Comparison of ENCODE assay signal across 2 fruit fly cellular contexts in genomic region chr3R:22668622-22669021, dm6.
TF ChIP-seq lines count a peak whose summit lies in the region.

No protein-coding gene starts in this region.

TF ChIP-seq in whole organism, embryonic, 481 proteins besides CTCF, POLR2A, EP300 and RAD21 (continued from another document and continues in another):
- TF ChIP-seq wor (GFP tag; IDR thresholded peaks at IDR 0.05; lab: Robert Waterston, UW), result 0 out of 2 replicates have a peak, but pooled peaks have one; percentile 34
- no peak for TF ChIP-seq lov (optimal IDR thresholded peaks at IDR 0.05; lab: Kevin White, UChicago)
- no peak for TF ChIP-seq lov (GFP tag; IDR thresholded peaks at IDR 0.05; lab: Robert Waterston, UW)
- TF ChIP-seq pita (GFP tag; optimal IDR thresholded peaks at IDR 0.05; lab: Kevin White, UChicago), result no peak
- TF ChIP-seq grau (tag; optimal IDR thresholded peaks at IDR 0.05; lab: Kevin White, UChicago), result peak; percentile 32
- no peak; the same call in 1 of the 2 replicates for TF ChIP-seq CG14441 (GFP tag; IDR thresholded peaks at IDR 0.05; lab: Robert Waterston, UW)
- TF ChIP-seq Chrac-16 (GFP tag; optimal IDR thresholded peaks at IDR 0.05; lab: Kevin White, UChicago), result peak; percentile 26
- TF ChIP-seq CG13296 (GFP tag; optimal IDR thresholded peaks at IDR 0.05; lab: Kevin White, UChicago), result no peak
- peak; percentile 38; the same call in 1 of the 3 replicates for TF ChIP-seq CG11695 (GFP tag; IDR thresholded peaks at IDR 0.05; lab: Robert Waterston, UW)
- no peak for TF ChIP-seq pros (GFP tag; optimal IDR thresholded peaks at IDR 0.05; lab: Kevin White, UChicago)
- TF ChIP-seq otp (GFP tag; IDR thresholded peaks at IDR 0.05; lab: Robert Waterston, UW), result 0 out of 3 replicates have a peak, but pooled peaks have one; percentile 22
- TF ChIP-seq wdn (GFP tag; IDR thresholded peaks at IDR 0.05; lab: Robert Waterston, UW), result no peak
- no peak for TF ChIP-seq CG1233 (GFP tag; optimal IDR thresholded peaks at IDR 0.05; lab: Kevin White, UChicago)
- TF ChIP-seq lilli (GFP tag; optimal IDR thresholded peaks at IDR 0.05; lab: Kevin White, UChicago), result peak; percentile 19
- TF ChIP-seq B-H2 (GFP tag; optimal IDR thresholded peaks at IDR 0.05; lab: Kevin White, UChicago), result no peak
- no peak for TF ChIP-seq CG33557 (GFP tag; optimal IDR thresholded peaks at IDR 0.05; lab: Kevin White, UChicago)
- TF ChIP-seq Rfx (GFP tag; IDR thresholded peaks at IDR 0.05; lab: Robert Waterston, UW), result 0 out of 2 replicates have a peak, but pooled peaks have one; percentile 8
- TF ChIP-seq abd-A (tag; optimal IDR thresholded peaks at IDR 0.05; lab: Kevin White, UChicago), result no peak
- peak; percentile 59 for TF ChIP-seq Atf6 (GFP tag; IDR thresholded peaks at IDR 0.05; lab: Robert Waterston, UW)
- TF ChIP-seq Ptx1 (GFP tag; IDR thresholded peaks at IDR 0.05; lab: Robert Waterston, UW), result 0 out of 2 replicates have a peak, but pooled peaks have one; percentile 31
- TF ChIP-seq sens (GFP tag; lab: Kevin White, UChicago), result peak; percentile 47
- no peak for TF ChIP-seq CG17912 (GFP tag; optimal IDR thresholded peaks at IDR 0.05; lab: Kevin White, UChicago)
- no peak; the same call in 1 of the 2 replicates for TF ChIP-seq Oaz (GFP tag; IDR thresholded peaks at IDR 0.05; lab: Robert Waterston, UW)
- no peak for TF ChIP-seq trem (tag; optimal IDR thresholded peaks at IDR 0.05; lab: Kevin White, UChicago)
- no peak for TF ChIP-seq Trl (optimal IDR thresholded peaks at IDR 0.05; lab: Kevin White, UChicago)
- peak; percentile 9 for TF ChIP-seq Trl (GFP tag; optimal IDR thresholded peaks at IDR 0.05; lab: Kevin White, UChicago)
- TF ChIP-seq chn (GFP tag; optimal IDR thresholded peaks at IDR 0.05; lab: Kevin White, UChicago), result no peak
- no peak for TF ChIP-seq CkIIα-i1 (GFP tag; IDR thresholded peaks at IDR 0.05; lab: Robert Waterston, UW)
- TF ChIP-seq CG4854 (GFP tag; optimal IDR thresholded peaks at IDR 0.05; lab: Kevin White, UChicago), result no peak
- TF ChIP-seq her (GFP tag; optimal IDR thresholded peaks at IDR 0.05; lab: Kevin White, UChicago), result no peak
- no peak for TF ChIP-seq CG1832 (GFP tag; optimal IDR thresholded peaks at IDR 0.05; lab: Kevin White, UChicago)
- TF ChIP-seq ci (GFP tag; IDR thresholded peaks at IDR 0.05; lab: Robert Waterston, UW), result peak; percentile 77
- TF ChIP-seq CG11456 (GFP tag; IDR thresholded peaks at IDR 0.05; lab: Robert Waterston, UW), result no peak
- TF ChIP-seq sob (GFP tag; IDR thresholded peaks at IDR 0.05; lab: Robert Waterston, UW), result 0 out of 2 replicates have a peak, but pooled peaks have one; percentile 12
- no peak for TF ChIP-seq CG12299 (tag; optimal IDR thresholded peaks at IDR 0.05; lab: Kevin White, UChicago)
- TF ChIP-seq CG17328 (GFP tag; IDR thresholded peaks at IDR 0.05; lab: Robert Waterston, UW), result peak; percentile 58
- TF ChIP-seq Six4 (GFP tag; optimal IDR thresholded peaks at IDR 0.05; lab: Kevin White, UChicago), result no peak
- TF ChIP-seq NC2α (GFP tag; optimal IDR thresholded peaks at IDR 0.05; lab: Kevin White, UChicago), result no peak
- TF ChIP-seq CG17361 (GFP tag; IDR thresholded peaks at IDR 0.05; lab: Robert Waterston, UW), result 0 out of 3 replicates have a peak, but pooled peaks have one; percentile 22
- peak; percentile 4 for TF ChIP-seq CG13123 (GFP tag; optimal IDR thresholded peaks at IDR 0.05; lab: Kevin White, UChicago)
- peak; percentile 34; the same call in 1 of the 2 replicates for TF ChIP-seq CG3847 (GFP tag; IDR thresholded peaks at IDR 0.05; lab: Robert Waterston, UW)
- TF ChIP-seq NfI (GFP tag; optimal IDR thresholded peaks at IDR 0.05; lab: Kevin White, UChicago), result peak; percentile 7
- no peak for TF ChIP-seq CG15696 (tag; optimal IDR thresholded peaks at IDR 0.05; lab: Kevin White, UChicago)
- TF ChIP-seq BtbVII (GFP tag; optimal IDR thresholded peaks at IDR 0.05; lab: Kevin White, UChicago), result no peak
- no peak; the same call in 2 of the 3 replicates for TF ChIP-seq CG34422 (GFP tag; IDR thresholded peaks at IDR 0.05; lab: Robert Waterston, UW)
- no peak for TF ChIP-seq CG2116 (GFP tag; optimal IDR thresholded peaks at IDR 0.05; lab: Kevin White, UChicago)
- TF ChIP-seq CG30431 (GFP tag; optimal IDR thresholded peaks at IDR 0.05; lab: Kevin White, UChicago), result no peak
- no peak for TF ChIP-seq emc (GFP tag; optimal IDR thresholded peaks at IDR 0.05; lab: Kevin White, UChicago)
- 0 out of 3 replicates have a peak, but pooled peaks have one; percentile 29 for TF ChIP-seq CG2889 (GFP tag; IDR thresholded peaks at IDR 0.05; lab: Robert Waterston, UW)
- no peak for TF ChIP-seq chm (GFP tag; IDR thresholded peaks at IDR 0.05; lab: Robert Waterston, UW)
- TF ChIP-seq Dfd (GFP tag; optimal IDR thresholded peaks at IDR 0.05; lab: Kevin White, UChicago), result no peak
- no peak for TF ChIP-seq zen2 (GFP tag; IDR thresholded peaks at IDR 0.05; lab: Robert Waterston, UW; ENCODE audit: partially characterized antibody)
- TF ChIP-seq dysf (GFP tag; IDR thresholded peaks at IDR 0.05; lab: Robert Waterston, UW), result peak; percentile 33; the same call in 2 of the 3 replicates
- peak; percentile 37 for TF ChIP-seq tio (GFP tag; optimal IDR thresholded peaks at IDR 0.05; lab: Kevin White, UChicago)
- TF ChIP-seq CG8359 (GFP tag; optimal IDR thresholded peaks at IDR 0.05; lab: Kevin White, UChicago; ENCODE audit: borderline replicate concordance), result no peak
- TF ChIP-seq bsh (GFP tag; optimal IDR thresholded peaks at IDR 0.05; lab: Kevin White, UChicago), result peak in 1 of 2 experiments; percentile 45
- peak; percentile 33; the same call in 1 of the 3 replicates for TF ChIP-seq CG14050 (GFP tag; IDR thresholded peaks at IDR 0.05; lab: Robert Waterston, UW)
- no peak for TF ChIP-seq hbn (GFP tag; IDR thresholded peaks at IDR 0.05; lab: Robert Waterston, UW; ENCODE audit: partially characterized antibody)
- TF ChIP-seq Aef1 (GFP tag; IDR thresholded peaks at IDR 0.05; lab: Robert Waterston, UW), result peak; percentile 38; the same call in 2 of the 3 replicates
- 0 out of 2 replicates have a peak, but pooled peaks have one; percentile 31 for TF ChIP-seq CG1024 (GFP tag; IDR thresholded peaks at IDR 0.05; lab: Robert Waterston, UW)
- TF ChIP-seq CG32772 (GFP tag; IDR thresholded peaks at IDR 0.05; lab: Robert Waterston, UW), result no peak
- TF ChIP-seq danr (GFP tag; IDR thresholded peaks at IDR 0.05; lab: Robert Waterston, UW), result no peak
- no peak for TF ChIP-seq CG7556 (GFP tag; optimal IDR thresholded peaks at IDR 0.05; lab: Kevin White, UChicago)
- peak; percentile 54; the same call in 1 of the 2 replicates for TF ChIP-seq ttk (GFP tag; IDR thresholded peaks at IDR 0.05; lab: Robert Waterston, UW)

TF ChIP-seq in whole organism, prepupa, 60 proteins besides CTCF, POLR2A, EP300 and RAD21 (continued from another document):
- TF ChIP-seq fd59A (GFP tag; optimal IDR thresholded peaks at IDR 0.05; lab: Kevin White, UChicago) (no peak), net (GFP tag; optimal IDR thresholded peaks at IDR 0.05; lab: Kevin White, UChicago) (peak; percentile 48), CG11294 (GFP tag; IDR thresholded peaks at IDR 0.05; lab: Robert Waterston, UW) (peak; percentile 14; the same call in 1 of the 2 replicates), Eip75B (GFP tag; optimal IDR thresholded peaks at IDR 0.05; lab: Kevin White, UChicago) (no peak), CG6808 (GFP tag; optimal IDR thresholded peaks at IDR 0.05; lab: Kevin White, UChicago) (no peak), CG11762 (GFP tag; optimal IDR thresholded peaks at IDR 0.05; lab: Kevin White, UChicago; ENCODE audit: insufficient read depth) (no peak), CG4318 (GFP tag; optimal IDR thresholded peaks at IDR 0.05; lab: Kevin White, UChicago) (peak; percentile 48), svp (GFP tag; lab: Kevin White, UChicago) (peak; percentile 69), Sox102F (GFP tag; optimal IDR thresholded peaks at IDR 0.05; lab: Kevin White, UChicago) (peak; percentile 0), dsx (GFP tag; optimal IDR thresholded peaks at IDR 0.05; lab: Kevin White, UChicago; ENCODE audit: poor library complexity, severe bottlenecking) (no peak), Ets21C (GFP tag; optimal IDR thresholded peaks at IDR 0.05; lab: Kevin White, UChicago) (no peak), CG1621 (tag; optimal IDR thresholded peaks at IDR 0.05; lab: Kevin White, UChicago) (no peak), CG8119 (GFP tag; IDR thresholded peaks at IDR 0.05; lab: Robert Waterston, UW) (peak; percentile 76), CG9139 (GFP tag; optimal IDR thresholded peaks at IDR 0.05; lab: Kevin White, UChicago) (no peak), fd85E (GFP tag; optimal IDR thresholded peaks at IDR 0.05; lab: Kevin White, UChicago) (no peak), Hr38 (GFP tag; optimal IDR thresholded peaks at IDR 0.05; lab: Kevin White, UChicago) (no peak), Blimp-1 (GFP tag; optimal IDR thresholded peaks at IDR 0.05; lab: Kevin White, UChicago) (no peak), pdm3 (GFP tag; optimal IDR thresholded peaks at IDR 0.05; lab: Kevin White, UChicago) (peak; percentile 51), Lpt (GFP tag; optimal IDR thresholded peaks at IDR 0.05; lab: Kevin White, UChicago) (no peak), esn (GFP tag; optimal IDR thresholded peaks at IDR 0.05; lab: Kevin White, UChicago) (peak; percentile 29), OdsH (GFP tag; optimal IDR thresholded peaks at IDR 0.05; lab: Kevin White, UChicago) (peak; percentile 60), CG10669 (GFP tag; optimal IDR thresholded peaks at IDR 0.05; lab: Kevin White, UChicago) (no peak), achi (GFP tag; optimal IDR thresholded peaks at IDR 0.05; lab: Kevin White, UChicago) (peak; percentile 53), CG15336 (GFP tag; IDR thresholded peaks at IDR 0.05; lab: Robert Waterston, UW) (peak; percentile 80), CG3919 (GFP tag; optimal IDR thresholded peaks at IDR 0.05; lab: Kevin White, UChicago) (peak; percentile 54), dac (GFP tag; optimal IDR thresholded peaks at IDR 0.05; lab: Kevin White, UChicago) (no peak), CG8319 (GFP tag; optimal IDR thresholded peaks at IDR 0.05; lab: Kevin White, UChicago) (no peak), CG34406 (GFP tag; optimal IDR thresholded peaks at IDR 0.05; lab: Kevin White, UChicago) (peak; percentile 46), Met (GFP tag; optimal IDR thresholded peaks at IDR 0.05; lab: Kevin White, UChicago) (peak; percentile 31), CG11902 (GFP tag; optimal IDR thresholded peaks at IDR 0.05; lab: Kevin White, UChicago) (no peak), CG32006 (GFP tag; optimal IDR thresholded peaks at IDR 0.05; lab: Kevin White, UChicago) (peak; percentile 69), Sox14 (GFP tag; optimal IDR thresholded peaks at IDR 0.05; lab: Kevin White, UChicago) (peak; percentile 18), acj6 (GFP tag; optimal IDR thresholded peaks at IDR 0.05; lab: Kevin White, UChicago) (peak; percentile 50), Eip78C (GFP tag; lab: Kevin White, UChicago) (peak; percentile 92), Hr4 (GFP tag; optimal IDR thresholded peaks at IDR 0.05; lab: Kevin White, UChicago) (peak; percentile 70), CG6854 (GFP tag; optimal IDR thresholded peaks at IDR 0.05; lab: Kevin White, UChicago) (no peak)
